Worm (Caenorhabditis elegans): Measurements from ENCODE around the gene nprl-2.

- no peak for TF ChIP-seq ztf-23 (GFP tag; IDR thresholded peaks at IDR 0.05)
- TF ChIP-seq ztf-29 (GFP tag; IDR thresholded peaks at IDR 0.05) = no peak
- no peak for TF ChIP-seq ref-1 (GFP tag; conservative IDR thresholded peaks at IDR 0.05)
- no peak for TF ChIP-seq cog-1 (tag; optimal IDR thresholded peaks at IDR 0.05)
- no peak for TF ChIP-seq tab-1 (GFP tag; IDR thresholded peaks at IDR 0.05)
Observed at ce11 chrIV:7551254-7551653, 5.4 kb upstream of the nprl-2 start.

Data from whole organism, midembryonic.